Worm (Caenorhabditis elegans): ENCODE data around the gene Y110A2AL.6.

DNA sequence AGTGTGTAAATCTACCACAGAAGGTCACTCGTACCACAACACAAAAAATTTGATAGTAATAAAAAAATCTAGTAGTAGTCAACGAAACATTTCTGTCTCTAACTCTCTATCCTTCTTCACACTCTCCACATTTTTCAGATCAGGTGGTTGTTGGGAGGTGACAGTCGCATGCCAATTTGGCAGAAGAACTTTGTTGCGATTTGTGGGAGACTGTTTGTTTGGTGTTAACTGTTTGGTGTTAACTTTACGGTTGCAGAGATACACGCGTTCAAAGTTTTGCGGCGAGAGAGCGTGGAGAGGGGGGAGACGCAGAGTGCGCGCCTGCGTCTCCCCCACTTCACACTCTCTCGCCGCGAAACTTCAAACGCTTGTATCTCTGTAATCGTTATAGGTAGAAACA, 36.5 kb downstream of the Y110A2AL.6 start:
- TF ChIP-seq Y95B8A.8 (GFP tag; IDR thresholded peaks at IDR 0.05), result no peak
- no peak for TF ChIP-seq K12H6.12 (tag; optimal IDR thresholded peaks at IDR 0.05)
- TF ChIP-seq egl-18 (GFP tag; IDR thresholded peaks at IDR 0.05), result no peak
- TF ChIP-seq let-526 (GFP tag; IDR thresholded peaks at IDR 0.05), result 0 out of 2 replicates have a peak, but pooled peaks have one; percentile 30
- peak; percentile 10; the same call in 1 of the 2 replicates for TF ChIP-seq ceh-100 (GFP tag; IDR thresholded peaks at IDR 0.05)
- no peak for TF ChIP-seq egrh-3 (GFP tag; IDR thresholded peaks at IDR 0.05)
- TF ChIP-seq unc-130 (GFP tag; optimal IDR thresholded peaks at IDR 0.05), result no peak
- no peak for TF ChIP-seq him-1 (tag; optimal IDR thresholded peaks at IDR 0.05)
- TF ChIP-seq unc-62 (GFP tag; optimal IDR thresholded peaks at IDR 0.05), result no peak
- TF ChIP-seq athp-1 (tag; optimal IDR thresholded peaks at IDR 0.05), result no peak
